Fruit fly (Drosophila melanogaster) whole organism, pupa: ENCODE results near the gene CG3071.

ENCODE experiments used
- CG10348 ChIP-seq: fragments of 200-800 bp; sonication (Bioruptor generic); IDR thresholded peaks from 2 replicates; pipeline ENCODE4 v1.3.6; 2022; ENCODE audit warnings: missing biosample characterization, missing genetic modification characterization
- CG12605 ChIP-seq: fragments of 200-800 bp; sonication (Bioruptor generic); IDR thresholded peaks from 2 replicates; pipeline ENCODE4 v1.3.6; 2022; ENCODE audit warnings: missing biosample characterization, missing genetic modification characterization
- CG13204 ChIP-seq: fragments of 200-800 bp; sonication (Bioruptor generic); optimal IDR thresholded peaks from 2 replicates; lab custom pipeline; 2018; ENCODE audit warnings: missing biosample characterization, mild to moderate bottlenecking, missing genetic modification characterization, moderate library complexity
- CG14655 ChIP-seq: fragments of 200-800 bp; sonication (Bioruptor generic); optimal IDR thresholded peaks from 3 replicates; lab custom pipeline; 2017; ENCODE audit warnings: mild to moderate bottlenecking, missing biosample characterization, missing genetic modification reagents, missing genetic modification characterization
- CG15710 ChIP-seq: fragments of 200-800 bp; sonication (Bioruptor generic); optimal IDR thresholded peaks from 2 replicates; lab custom pipeline; 2018; ENCODE audit warnings: missing biosample characterization, mild to moderate bottlenecking, missing genetic modification characterization, moderate library complexity
- CG17806 ChIP-seq: fragments of 200-800 bp; sonication (Bioruptor generic); optimal IDR thresholded peaks from 2 replicates; lab custom pipeline; 2018; ENCODE audit warnings: missing biosample characterization, mild to moderate bottlenecking, missing genetic modification characterization, moderate library complexity
- CG32121 ChIP-seq: fragments of 200-800 bp; sonication (Bioruptor generic); IDR thresholded peaks from 2 replicates; pipeline ENCODE4 v1.3.6; 2022; ENCODE audit warnings: missing biosample characterization, missing genetic modification characterization
- CG34367 ChIP-seq: fragments of 200-800 bp; sonication (Bioruptor generic); optimal IDR thresholded peaks from 2 replicates; lab custom pipeline; 2018; ENCODE audit warnings: missing biosample characterization, mild to moderate bottlenecking, missing genetic modification characterization
- CG4496 ChIP-seq: fragments of 200-800 bp; sonication (Bioruptor generic); IDR thresholded peaks from 3 replicates; pipeline ENCODE4 v1.3.6; 2022; ENCODE audit warnings: missing biosample characterization, missing genetic modification characterization
- CG8159 ChIP-seq: fragments of 200-800 bp; sonication (Bioruptor generic); optimal IDR thresholded peaks from 3 replicates; lab custom pipeline; 2018; ENCODE audit warnings: missing biosample characterization, mild to moderate bottlenecking, missing genetic modification characterization, moderate library complexity
- CG8301 ChIP-seq: fragments of 200-800 bp; sonication (Bioruptor generic); optimal IDR thresholded peaks from 2 replicates; lab custom pipeline; 2018; ENCODE audit warnings: missing biosample characterization, mild to moderate bottlenecking, missing genetic modification characterization
- CG9948 ChIP-seq: fragments of 200-800 bp; sonication (Bioruptor generic); optimal IDR thresholded peaks from 2 replicates; lab custom pipeline; 2018; ENCODE audit warnings: missing biosample characterization, mild to moderate bottlenecking, missing genetic modification characterization, moderate library complexity
- D1 ChIP-seq: fragments of 200-800 bp; sonication (Bioruptor generic); optimal IDR thresholded peaks from 2 replicates; lab custom pipeline; 2018; ENCODE audit warnings: missing biosample characterization, mild to moderate bottlenecking, missing genetic modification characterization, moderate library complexity
- EcR ChIP-seq: fragments of 200-800 bp; sonication (Bioruptor generic); optimal IDR thresholded peaks from 3 replicates; lab custom pipeline; 2019; ENCODE audit warnings: missing biosample characterization, missing genetic modification characterization, mild to moderate bottlenecking, moderate library complexity, missing genetic modification reagents
- Ets98B ChIP-seq: fragments of 200-800 bp; sonication (Bioruptor generic); IDR thresholded peaks from 2 replicates; pipeline ENCODE4 v1.3.6; 2022; ENCODE audit warnings: missing biosample characterization, missing genetic modification characterization
- Pif1A ChIP-seq: fragments of 200-800 bp; sonication (Bioruptor generic); optimal IDR thresholded peaks from 3 replicates; lab custom pipeline; 2016; ENCODE audit warnings: missing biosample characterization, missing genetic modification characterization
- Pif1B ChIP-seq: fragments of 200-800 bp; sonication (Bioruptor generic); optimal IDR thresholded peaks from 3 replicates; lab custom pipeline; 2016; ENCODE audit warnings: missing biosample characterization, missing genetic modification characterization
- Snoo ChIP-seq: fragments of 200-800 bp; sonication (Bioruptor generic); optimal IDR thresholded peaks from 3 replicates; lab custom pipeline; 2017; ENCODE audit warnings: missing biosample characterization, mild to moderate bottlenecking, missing genetic modification characterization, inconsistent platforms
- fd96Ca ChIP-seq: fragments of 200-800 bp; sonication (Bioruptor generic); IDR thresholded peaks from 3 replicates; pipeline ENCODE4 v1.3.6; 2022; ENCODE audit warnings: missing biosample characterization, missing genetic modification characterization
- gl ChIP-seq: fragments of 200-800 bp; sonication (Bioruptor generic); optimal IDR thresholded peaks from 2 replicates; lab custom pipeline; 2018; ENCODE audit warnings: missing biosample characterization, mild to moderate bottlenecking, missing genetic modification characterization
- rn ChIP-seq: fragments of 200-800 bp; sonication (Bioruptor generic); IDR thresholded peaks from 2 replicates; pipeline ENCODE4 v1.3.6; 2022; ENCODE audit warnings: missing biosample characterization, missing genetic modification characterization

CG3071 gene

dm6 chrX:2283470-2283869 is 20.8 kb downstream of the CG3071 start:
- TF ChIP-seq Pif1A (GFP tag; lab: Kevin White, UChicago): no peak
- no peak for TF ChIP-seq Pif1B (GFP tag; lab: Kevin White, UChicago)
- peak; percentile 2 for TF ChIP-seq CG15710 (tag; lab: Kevin White, UChicago)
- no peak for TF ChIP-seq CG8159 (tag; lab: Kevin White, UChicago)
- TF ChIP-seq CG12605 (GFP tag; lab: Robert Waterston, UW): peak; percentile 41; the same call in 1 of the 2 replicates

- TF ChIP-seq rn (GFP tag; lab: Robert Waterston, UW) (no peak), fd96Ca (GFP tag; lab: Robert Waterston, UW) (0 out of 3 replicates have a peak, but pooled peaks have one; percentile 11), gl (tag; lab: Kevin White, UChicago) (no peak), EcR (no peak), CG15710 (tag; lab: Kevin White, UChicago) (no peak), CG8159 (tag; lab: Kevin White, UChicago) (no peak)
Observed at dm6 chrX:2286255-2286654, 23.6 kb downstream of the CG3071 start.

- TF ChIP-seq CG8159 (tag; lab: Kevin White, UChicago): no peak
- TF ChIP-seq gl (tag; lab: Kevin White, UChicago): no peak
- peak; percentile 6 for TF ChIP-seq CG14655 (GFP tag; lab: Kevin White, UChicago)
- no peak for TF ChIP-seq D1
- TF ChIP-seq CG13204 (GFP tag; lab: Kevin White, UChicago): peak; percentile 54
- peak; percentile 61; the same call in 1 of the 3 replicates for TF ChIP-seq CG4496 (GFP tag; lab: Robert Waterston, UW)
- no peak for TF ChIP-seq CG15710 (tag; lab: Kevin White, UChicago)
- TF ChIP-seq Ets98B (GFP tag; lab: Robert Waterston, UW): peak; percentile 43; the same call in 1 of the 2 replicates
- TF ChIP-seq CG12605 (GFP tag; lab: Robert Waterston, UW): peak; percentile 38; the same call in 1 of the 2 replicates
- TF ChIP-seq CG17806 (tag; lab: Kevin White, UChicago): no peak
- TF ChIP-seq Pif1B (GFP tag; lab: Kevin White, UChicago): no peak
- 0 out of 2 replicates have a peak, but pooled peaks have one; percentile 30 for TF ChIP-seq CG32121 (GFP tag; lab: Robert Waterston, UW)
- no peak for TF ChIP-seq CG34367 (tag; lab: Kevin White, UChicago)
- peak; percentile 47; the same call in 1 of the 3 replicates for TF ChIP-seq fd96Ca (GFP tag; lab: Robert Waterston, UW)
Observed at dm6 chrX:2286985-2287384, 24.3 kb downstream of the CG3071 start.

- TF ChIP-seq CG32121 (GFP tag; lab: Robert Waterston, UW) (0 out of 2 replicates have a peak, but pooled peaks have one; percentile 25), Pif1B (GFP tag; lab: Kevin White, UChicago) (no peak), CG8301 (tag; lab: Kevin White, UChicago) (no peak), CG8159 (tag; lab: Kevin White, UChicago) (no peak), rn (GFP tag; lab: Robert Waterston, UW) (no peak), CG9948 (no peak), CG13204 (GFP tag; lab: Kevin White, UChicago) (no peak), CG4496 (GFP tag; lab: Robert Waterston, UW) (no peak; the same call in 2 of the 3 replicates), fd96Ca (GFP tag; lab: Robert Waterston, UW) (no peak), EcR (no peak), CG34367 (tag; lab: Kevin White, UChicago) (no peak), D1 (no peak), CG17806 (tag; lab: Kevin White, UChicago) (no peak), CG12605 (GFP tag; lab: Robert Waterston, UW) (0 out of 2 replicates have a peak, but pooled peaks have one; percentile 12), CG14655 (GFP tag; lab: Kevin White, UChicago) (no peak), gl (tag; lab: Kevin White, UChicago) (no peak), Snoo (no peak), Ets98B (GFP tag; lab: Robert Waterston, UW) (no peak)
- TF ChIP-seq, all 21 proteins: peak for 2
Observed at dm6 chrX:2288327-2288726, 25.7 kb downstream of the CG3071 start.

dm6 chrX:2289134-2289533 is 26.5 kb downstream of the CG3071 start:
- TF ChIP-seq CG4496 (GFP tag; lab: Robert Waterston, UW) (peak; percentile 95), CG10348 (GFP tag; lab: Robert Waterston, UW) (no peak), Ets98B (GFP tag; lab: Robert Waterston, UW) (peak; percentile 91), EcR (peak; percentile 91), CG8159 (tag; lab: Kevin White, UChicago) (peak; percentile 83), CG9948 (peak; percentile 83), gl (tag; lab: Kevin White, UChicago) (peak; percentile 95), CG14655 (GFP tag; lab: Kevin White, UChicago) (peak; percentile 88), CG17806 (tag; lab: Kevin White, UChicago) (peak; percentile 83), CG13204 (GFP tag; lab: Kevin White, UChicago) (peak; percentile 97), Pif1B (GFP tag; lab: Kevin White, UChicago) (peak; percentile 83), CG12605 (GFP tag; lab: Robert Waterston, UW) (peak; percentile 96), Snoo (peak; percentile 42), D1 (peak; percentile 48), CG34367 (tag; lab: Kevin White, UChicago) (peak; percentile 92), fd96Ca (GFP tag; lab: Robert Waterston, UW) (peak; percentile 94), CG15710 (tag; lab: Kevin White, UChicago) (peak; percentile 90), CG32121 (GFP tag; lab: Robert Waterston, UW) (peak; percentile 93), rn (GFP tag; lab: Robert Waterston, UW) (peak; percentile 82), Pif1A (GFP tag; lab: Kevin White, UChicago) (peak; percentile 91), CG8301 (tag; lab: Kevin White, UChicago) (peak; percentile 82)
